Fruit fly (Drosophila melanogaster): ENCODE measurements around the gene CG9743.
A peak's percentile ranks its signal among the peaks of the same experiment; 100 is the strongest.

Gene CG9743

dm6 chr3R:30200091-30200698 lies 2.6 kb downstream of the CG9743 start (continued):
- TF ChIP-seq CG30403 (GFP tag; optimal IDR thresholded peaks at IDR 0.05), result peak; percentile 12
- TF ChIP-seq shn (GFP tag; optimal IDR thresholded peaks at IDR 0.05), result no peak
- peak; percentile 18 for TF ChIP-seq lilli (GFP tag; optimal IDR thresholded peaks at IDR 0.05)
- TF ChIP-seq Aef1 (GFP tag; IDR thresholded peaks at IDR 0.05), result no peak
- TF ChIP-seq ham (GFP tag; IDR thresholded peaks at IDR 0.05), result 0 out of 2 replicates have a peak, but pooled peaks have one; percentile 5
- no peak for TF ChIP-seq repo (GFP tag; optimal IDR thresholded peaks at IDR 0.05)
- TF ChIP-seq dmrt99B (tag; optimal IDR thresholded peaks at IDR 0.05), result peak; percentile 39
- TF ChIP-seq gem (tag; optimal IDR thresholded peaks at IDR 0.05), result peak; percentile 34
- TF ChIP-seq mirr (GFP tag; optimal IDR thresholded peaks at IDR 0.05), result peak; percentile 22
- TF ChIP-seq rib (GFP tag; IDR thresholded peaks at IDR 0.05), result no peak
- no peak for TF ChIP-seq CG3995 (GFP tag; optimal IDR thresholded peaks at IDR 0.05)
- no peak for TF ChIP-seq schlank (tag; optimal IDR thresholded peaks at IDR 0.05)
- peak; percentile 1 for TF ChIP-seq CG12219 (GFP tag; optimal IDR thresholded peaks at IDR 0.05)
- no peak for TF ChIP-seq nerfin-2 (GFP tag; IDR thresholded peaks at IDR 0.05; ENCODE audit: partially characterized antibody)
- no peak for TF ChIP-seq Trl (optimal IDR thresholded peaks at IDR 0.05)
- TF ChIP-seq Trl (GFP tag; optimal IDR thresholded peaks at IDR 0.05), result peak; percentile 5
- TF ChIP-seq CG13296 (GFP tag; optimal IDR thresholded peaks at IDR 0.05), result peak; percentile 52
- TF ChIP-seq pum (GFP tag; optimal IDR thresholded peaks at IDR 0.05), result no peak
- no peak for TF ChIP-seq gro (GFP tag; optimal IDR thresholded peaks at IDR 0.05)
- TF ChIP-seq mam (GFP tag; optimal IDR thresholded peaks at IDR 0.05), result peak; percentile 38
- TF ChIP-seq Xrp1 (GFP tag; IDR thresholded peaks at IDR 0.05), result no peak
- TF ChIP-seq CG12659 (GFP tag; optimal IDR thresholded peaks at IDR 0.05), result no peak
- no peak for TF ChIP-seq CG2129 (GFP tag; IDR thresholded peaks at IDR 0.05; ENCODE audit: partially characterized antibody)
- TF ChIP-seq Hr39 (optimal IDR thresholded peaks at IDR 0.05), result no peak
- TF ChIP-seq CG12391 (tag; optimal IDR thresholded peaks at IDR 0.05), result no peak
- TF ChIP-seq Abd-B (GFP tag; optimal IDR thresholded peaks at IDR 0.05), result no peak
- TF ChIP-seq CG8089 (GFP tag; optimal IDR thresholded peaks at IDR 0.05), result no peak
- no peak for TF ChIP-seq CG17802 (tag; optimal IDR thresholded peaks at IDR 0.05)
- TF ChIP-seq CG4360 (GFP tag; IDR thresholded peaks at IDR 0.05), result no peak
- no peak for TF ChIP-seq Dfd (GFP tag; optimal IDR thresholded peaks at IDR 0.05)

dm6 chr3R:30198793-30199192 lies 4.0 kb downstream of the CG9743 start:
- TF ChIP-seq Scr (GFP tag; IDR thresholded peaks at IDR 0.05; ENCODE audit: partially characterized antibody) (no peak), fd96Cb (tag; optimal IDR thresholded peaks at IDR 0.05) (no peak), BtbVII (GFP tag; optimal IDR thresholded peaks at IDR 0.05) (peak; percentile 20), CG10543 (GFP tag; optimal IDR thresholded peaks at IDR 0.05) (peak; percentile 79), so (GFP tag; IDR thresholded peaks at IDR 0.05) (0 out of 3 replicates have a peak, but pooled peaks have one; percentile 18), ssp (GFP tag; IDR thresholded peaks at IDR 0.05) (no peak), CG6683 (GFP tag; optimal IDR thresholded peaks at IDR 0.05) (peak; percentile 15), CG6854 (GFP tag; optimal IDR thresholded peaks at IDR 0.05) (peak; percentile 21), Atf6 (GFP tag; IDR thresholded peaks at IDR 0.05) (peak; percentile 58), pita (GFP tag; optimal IDR thresholded peaks at IDR 0.05) (no peak), CG13296 (GFP tag; optimal IDR thresholded peaks at IDR 0.05) (peak; percentile 64), wdn (GFP tag; IDR thresholded peaks at IDR 0.05) (0 out of 2 replicates have a peak, but pooled peaks have one; percentile 17), Hmr (GFP tag; optimal IDR thresholded peaks at IDR 0.05) (peak; percentile 79), grau (tag; optimal IDR thresholded peaks at IDR 0.05) (peak; percentile 3), Fer1 (GFP tag; optimal IDR thresholded peaks at IDR 0.05) (peak; percentile 51), tgo (GFP tag; IDR thresholded peaks at IDR 0.05) (no peak), CG12659 (GFP tag; optimal IDR thresholded peaks at IDR 0.05) (peak; percentile 19), CG15269 (tag; optimal IDR thresholded peaks at IDR 0.05) (peak; percentile 12), CG12071 (GFP tag; optimal IDR thresholded peaks at IDR 0.05) (peak; percentile 43), CG8944 (GFP tag; optimal IDR thresholded peaks at IDR 0.05) (no peak), ATbp (GFP tag; optimal IDR thresholded peaks at IDR 0.05) (peak; percentile 46), E2f2 (GFP tag; IDR thresholded peaks at IDR 0.05) (0 out of 2 replicates have a peak, but pooled peaks have one; percentile 14), CG9609 (GFP tag; optimal IDR thresholded peaks at IDR 0.05) (no peak), HmgZ (tag; optimal IDR thresholded peaks at IDR 0.05) (peak; percentile 45)

Data from whole organism, embryonic.